Worm (Caenorhabditis elegans): ENCODE measurements around the gene T07A5.7.

T07A5.7 gene

DNA sequence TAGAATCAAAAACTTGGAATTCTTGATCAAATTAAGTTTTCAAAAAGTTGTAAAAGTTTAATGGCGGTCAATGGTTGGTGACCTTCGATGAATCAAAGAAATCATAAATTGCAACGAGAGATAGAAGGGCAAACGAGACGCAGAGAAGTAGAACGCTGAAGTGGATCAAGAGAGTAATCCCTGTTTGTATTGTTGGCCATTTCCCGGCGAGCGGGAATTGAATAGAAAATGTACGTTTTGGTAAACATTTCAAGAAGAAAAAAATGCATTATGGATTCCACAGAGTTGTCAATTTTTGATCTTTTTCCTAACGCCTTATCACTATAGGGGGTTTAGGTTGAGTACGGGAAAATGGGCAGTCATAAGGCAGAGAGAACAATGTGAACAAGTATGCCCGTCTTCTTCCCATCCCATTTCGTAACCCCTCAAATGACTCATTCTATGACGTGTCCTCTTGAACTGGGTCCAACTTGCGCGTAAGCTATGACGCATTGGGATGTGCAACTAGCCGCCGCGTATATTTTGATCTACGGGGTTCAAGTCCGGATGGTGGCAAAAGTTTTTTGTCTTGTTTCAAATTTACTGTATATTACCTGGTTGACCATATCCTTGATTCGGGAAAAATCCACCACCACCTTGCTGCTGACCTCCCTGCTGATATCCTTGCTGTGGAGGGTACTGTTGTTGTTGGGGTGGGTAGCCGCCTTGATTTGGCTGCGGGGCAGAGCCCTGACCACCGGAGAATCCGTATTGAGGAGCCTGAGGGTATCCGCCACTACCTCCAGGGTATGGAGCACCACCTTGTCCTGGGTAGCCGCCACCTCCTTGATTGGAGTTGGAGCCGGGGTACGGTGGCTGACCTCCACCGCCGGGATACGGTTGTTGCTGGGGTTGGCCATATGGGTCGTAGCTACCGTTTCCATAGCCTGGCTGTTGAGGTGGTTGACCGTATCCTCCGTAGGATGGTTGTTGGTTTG, 17.9 kb upstream of the T07A5.7 start:
- 0 out of 2 replicates have a peak, but pooled peaks have one; percentile 13 for TF ChIP-seq sox-2 (GFP tag; IDR thresholded peaks at IDR 0.05)
- peak; percentile 2 for TF ChIP-seq nfya-1 (tag; optimal IDR thresholded peaks at IDR 0.05)
- TF ChIP-seq sdc-2 (tag; optimal IDR thresholded peaks at IDR 0.05) = no peak

DNA sequence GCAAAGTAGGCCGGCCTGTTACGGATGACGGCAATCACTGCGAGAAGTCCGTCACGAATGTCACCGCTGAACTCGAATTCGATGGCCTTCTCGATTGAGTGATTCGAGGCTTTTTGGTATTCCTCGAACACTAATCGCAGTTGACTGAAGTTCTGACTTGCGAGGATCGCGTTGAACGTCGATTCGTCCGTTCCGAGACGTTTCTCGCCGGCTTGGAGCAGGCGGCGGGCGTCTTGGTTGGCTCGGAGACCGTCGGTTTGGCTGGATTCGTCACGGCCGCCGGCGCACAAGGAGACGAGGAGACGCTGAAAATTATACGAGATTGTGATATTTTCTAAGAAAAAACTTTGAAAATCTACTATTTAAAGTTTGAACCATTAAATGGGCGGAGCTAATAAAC, 15.4 kb upstream of the T07A5.7 start:
- TF ChIP-seq nfya-1 (tag; optimal IDR thresholded peaks at IDR 0.05) (no peak), lin-11 (tag; optimal IDR thresholded peaks at IDR 0.05) (no peak), unc-55 (GFP tag; optimal IDR thresholded peaks at IDR 0.05) (no peak), ceh-45 (GFP tag; IDR thresholded peaks at IDR 0.05) (no peak), elt-4 (tag; optimal IDR thresholded peaks at IDR 0.05) (no peak), nhr-232 (tag; optimal IDR thresholded peaks at IDR 0.05) (no peak), ahr-1 (tag; optimal IDR thresholded peaks at IDR 0.05) (no peak), dmd-4 (tag; optimal IDR thresholded peaks at IDR 0.05; ENCODE audit: borderline replicate concordance) (no peak), sox-2 (GFP tag; IDR thresholded peaks at IDR 0.05) (no peak), ztf-16 (tag; optimal IDR thresholded peaks at IDR 0.05) (no peak), elt-2 (tag; optimal IDR thresholded peaks at IDR 0.05) (no peak), mec-3 (tag; optimal IDR thresholded peaks at IDR 0.05; ENCODE audit: borderline replicate concordance) (no peak)

DNA sequence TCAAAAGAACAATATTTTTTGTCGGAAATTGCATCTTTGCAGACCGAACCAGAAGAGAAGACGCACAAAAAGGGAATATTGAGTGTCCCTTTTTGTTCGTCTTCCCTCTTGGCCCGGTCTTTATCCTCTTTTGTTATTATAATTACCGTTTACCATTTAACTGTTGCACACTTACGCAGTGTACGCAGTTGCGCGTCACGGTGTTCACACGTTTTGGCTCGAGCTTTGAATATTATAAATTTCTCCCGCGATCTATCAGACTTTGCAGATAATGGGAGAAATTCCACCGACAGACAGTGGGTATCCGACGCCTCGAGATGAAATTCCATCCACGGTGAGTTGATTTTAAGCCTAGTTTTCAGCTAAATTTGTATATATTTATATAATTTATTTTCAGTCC, 9.9 kb upstream of the T07A5.7 start, which contains the start of gene sas-7:
sas-7 (plus strand) TSS at position 232 of the 400 bp plus-strand sequence.
- TF ChIP-seq F13H6.1 (tag; optimal IDR thresholded peaks at IDR 0.05) (no peak), mec-3 (tag; optimal IDR thresholded peaks at IDR 0.05; ENCODE audit: borderline replicate concordance) (no peak), K09A11.1 (tag; optimal IDR thresholded peaks at IDR 0.05; ENCODE audit: insufficient read depth) (no peak), ceh-31 (tag; optimal IDR thresholded peaks at IDR 0.05) (no peak), pax-1 (tag; optimal IDR thresholded peaks at IDR 0.05) (no peak), T23F11.4 (GFP tag; optimal IDR thresholded peaks at IDR 0.05) (no peak)

DNA sequence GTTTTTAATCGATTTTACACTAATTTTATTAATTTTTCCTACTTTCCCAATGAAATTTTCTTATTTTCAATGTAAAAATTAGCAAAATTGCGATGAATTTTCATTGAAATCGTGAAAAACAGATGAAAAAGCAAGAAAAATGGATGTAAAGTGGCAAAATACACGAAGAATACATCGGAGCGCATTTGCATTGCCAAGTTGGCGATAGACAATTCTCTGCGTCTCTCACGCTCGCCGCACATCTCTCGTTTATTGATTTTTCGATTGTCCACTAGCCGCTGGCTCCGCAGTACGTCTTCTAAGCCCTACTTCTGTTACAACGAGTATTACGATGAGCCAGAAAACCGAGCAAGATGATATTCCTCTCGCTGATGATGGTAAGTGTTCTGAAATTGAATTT, 7.8 kb upstream of the T07A5.7 start, which contains the start of gene unc-69:
unc-69 (plus strand) TSS at position 185 of the 400 bp plus-strand sequence.
- peak; percentile 51 for TF ChIP-seq unc-42 (tag; optimal IDR thresholded peaks at IDR 0.05)
- no peak for TF ChIP-seq nhr-232 (tag; optimal IDR thresholded peaks at IDR 0.05)
- no peak for TF ChIP-seq ceh-22 (tag; optimal IDR thresholded peaks at IDR 0.05)
- no peak for TF ChIP-seq elt-2 (tag; optimal IDR thresholded peaks at IDR 0.05)
- no peak for TF ChIP-seq unc-3 (GFP tag; conservative IDR thresholded peaks at IDR 0.05)
- no peak for TF ChIP-seq unc-3 (tag; optimal IDR thresholded peaks at IDR 0.05)
- peak; percentile 75 for TF ChIP-seq nfya-1 (tag; optimal IDR thresholded peaks at IDR 0.05)
- peak; percentile 30 for TF ChIP-seq ref-2 (tag; optimal IDR thresholded peaks at IDR 0.05)
- TF ChIP-seq che-1 (tag; optimal IDR thresholded peaks at IDR 0.05) = no peak
- peak; percentile 99 for TF ChIP-seq ceh-48 (tag; optimal IDR thresholded peaks at IDR 0.05)
- TF ChIP-seq tbx-7 (tag; optimal IDR thresholded peaks at IDR 0.05) = no peak
- peak; percentile 35 for TF ChIP-seq ceh-31 (tag; optimal IDR thresholded peaks at IDR 0.05)
- no peak for TF ChIP-seq lin-11 (tag; optimal IDR thresholded peaks at IDR 0.05)
- TF ChIP-seq unc-86 (tag; optimal IDR thresholded peaks at IDR 0.05) = no peak
- TF ChIP-seq dve-1 (tag; optimal IDR thresholded peaks at IDR 0.05) = peak; percentile 2
- TF ChIP-seq nhr-11 (tag; optimal IDR thresholded peaks at IDR 0.05) = no peak
- TF ChIP-seq ceh-18 (tag; optimal IDR thresholded peaks at IDR 0.05) = peak; percentile 6
- TF ChIP-seq unc-55 (GFP tag; optimal IDR thresholded peaks at IDR 0.05) = peak; percentile 10
- TF ChIP-seq ceh-34 (tag; optimal IDR thresholded peaks at IDR 0.05) = peak; percentile 30

DNA sequence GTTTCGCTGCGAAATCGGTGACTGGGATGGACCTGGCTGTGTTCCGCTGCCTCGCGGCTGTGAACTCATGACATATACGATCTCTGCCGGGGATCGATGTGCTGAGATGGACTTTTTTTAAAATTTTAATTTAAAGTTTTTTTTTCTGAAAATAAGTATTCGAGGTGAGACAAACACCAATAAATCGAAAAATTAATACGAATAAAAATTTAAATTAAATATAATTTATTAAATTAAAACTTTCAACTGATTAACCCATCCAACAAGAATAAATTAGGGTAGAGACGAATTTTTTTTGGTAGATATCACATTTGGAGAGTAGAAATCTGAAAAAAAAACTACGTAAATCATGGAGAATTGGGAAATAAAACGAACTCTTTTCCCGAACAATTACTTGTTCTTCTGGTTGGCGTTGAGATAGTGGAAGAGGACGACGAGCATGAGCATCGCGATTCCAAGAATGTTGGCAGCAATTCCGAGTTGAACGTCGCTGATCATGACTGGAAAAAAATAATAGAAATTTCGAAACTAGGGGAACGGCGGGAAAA, 7.2 kb upstream of the T07A5.7 start, which contains the start of the genes unc-50 and ostf-4:
unc-50 (minus strand) TSS at position 101 of the 548 bp plus-strand sequence.
ostf-4 (minus strand) TSS at position 498 of the 548 bp plus-strand sequence.
- no peak for TF ChIP-seq ahr-1 (tag; optimal IDR thresholded peaks at IDR 0.05)
- TF ChIP-seq sox-2 (GFP tag; IDR thresholded peaks at IDR 0.05) = no peak
- no peak for TF ChIP-seq lim-6 (tag; optimal IDR thresholded peaks at IDR 0.05)
- TF ChIP-seq che-1 (tag; optimal IDR thresholded peaks at IDR 0.05) = no peak
- TF ChIP-seq mec-3 (tag; optimal IDR thresholded peaks at IDR 0.05; ENCODE audit: borderline replicate concordance) = no peak
- TF ChIP-seq nhr-11 (tag; optimal IDR thresholded peaks at IDR 0.05) = no peak
- no peak for TF ChIP-seq syd-9 (tag; optimal IDR thresholded peaks at IDR 0.05)
- TF ChIP-seq ref-2 (tag; optimal IDR thresholded peaks at IDR 0.05) = no peak
- no peak for TF ChIP-seq rnt-1 (tag; optimal IDR thresholded peaks at IDR 0.05)
